Fruit fly (Drosophila melanogaster) whole organism, prepupa: Measurements from ENCODE around the gene Patsas.
A peak's percentile ranks its signal among the peaks of the same experiment; 100 is the strongest.

Source experiments
- Blimp-1 ChIP-seq: fragments of 200-800 bp; sonication (Bioruptor generic); optimal IDR thresholded peaks from 3 replicates; lab custom pipeline; 2017; ENCODE audit warnings: missing biosample characterization, missing genetic modification characterization, mild to moderate bottlenecking, moderate library complexity, missing genetic modification reagents
- CG10631 ChIP-seq: fragments of 200-800 bp; sonication (Bioruptor generic); optimal IDR thresholded peaks from 2 replicates; lab custom pipeline; 2016; ENCODE audit warnings: missing biosample characterization, missing genetic modification characterization
- CG10669 ChIP-seq: fragments of 200-800 bp; sonication (Bioruptor generic); optimal IDR thresholded peaks from 3 replicates; lab custom pipeline; 2018; ENCODE audit warnings: missing biosample characterization, mild to moderate bottlenecking, missing genetic modification characterization, moderate library complexity
- CG11294 ChIP-seq: fragments of 200-800 bp; sonication (Bioruptor generic); IDR thresholded peaks from 2 replicates; pipeline ENCODE4 v1.3.6; 2022; ENCODE audit warnings: missing biosample characterization, missing genetic modification characterization
- CG11762 ChIP-seq: fragments of 200-800 bp; sonication (Bioruptor generic); optimal IDR thresholded peaks from 3 replicates; lab custom pipeline; 2016; ENCODE audit warnings: missing biosample characterization, missing genetic modification characterization; ENCODE audit not compliant: insufficient read depth
- CG11902 ChIP-seq: fragments of 200-800 bp; sonication (Bioruptor generic); optimal IDR thresholded peaks from 3 replicates; lab custom pipeline; 2016; ENCODE audit warnings: missing biosample characterization, missing genetic modification characterization
- CG15336 ChIP-seq: fragments of 200-800 bp; sonication (Bioruptor generic); IDR thresholded peaks from 2 replicates; pipeline ENCODE4 v1.3.6; 2022; ENCODE audit warnings: missing biosample characterization, missing genetic modification characterization
- CG1621 ChIP-seq: fragments of 200-800 bp; sonication (Bioruptor generic); optimal IDR thresholded peaks from 3 replicates; lab custom pipeline; 2018; ENCODE audit warnings: missing biosample characterization, mild to moderate bottlenecking, missing genetic modification characterization
- CG16779 ChIP-seq: fragments of 200-800 bp; sonication (Bioruptor generic); optimal IDR thresholded peaks from 3 replicates; lab custom pipeline; 2017; ENCODE audit warnings: missing biosample characterization, mild to moderate bottlenecking, missing genetic modification characterization
- CG3032 ChIP-seq: fragments of 200-800 bp; optimal IDR thresholded peaks from 2 replicates; lab custom pipeline; 2019; ENCODE audit warnings: missing biosample characterization, mild to moderate bottlenecking, missing genetic modification characterization, moderate library complexity
- CG31627 ChIP-seq: fragments of 200-800 bp; sonication (Bioruptor generic); optimal IDR thresholded peaks from 3 replicates; lab custom pipeline; 2016; ENCODE audit warnings: missing biosample characterization, missing genetic modification characterization
- CG32006 ChIP-seq: fragments of 200-800 bp; sonication (Bioruptor generic); optimal IDR thresholded peaks from 3 replicates; lab custom pipeline; 2017; ENCODE audit warnings: missing biosample characterization, mild to moderate bottlenecking, missing genetic modification characterization
- CG6276 ChIP-seq: fragments of 200-800 bp; sonication (Bioruptor generic); optimal IDR thresholded peaks from 2 replicates; lab custom pipeline; 2017; ENCODE audit warnings: missing biosample characterization, mild to moderate bottlenecking, missing genetic modification characterization
- CG6792 ChIP-seq: fragments of 200-800 bp; sonication (Bioruptor generic); optimal IDR thresholded peaks from 3 replicates; lab custom pipeline; 2016; ENCODE audit warnings: missing biosample characterization, missing genetic modification characterization
- CG6808 ChIP-seq: fragments of 200-800 bp; sonication (Bioruptor generic); optimal IDR thresholded peaks from 3 replicates; lab custom pipeline; 2017; ENCODE audit warnings: missing biosample characterization, missing genetic modification characterization, mild to moderate bottlenecking, moderate library complexity, missing genetic modification reagents
- CG6854 ChIP-seq: fragments of 200-800 bp; sonication (Bioruptor generic); optimal IDR thresholded peaks from 2 replicates; lab custom pipeline; 2017; ENCODE audit warnings: missing biosample characterization, mild to moderate bottlenecking, missing genetic modification characterization
- CG8119 ChIP-seq: fragments of 200-800 bp; sonication (Bioruptor generic); IDR thresholded peaks from 3 replicates; pipeline ENCODE4 v1.3.6; 2022; ENCODE audit warnings: missing biosample characterization, missing genetic modification characterization
- CG8632 ChIP-seq: fragments of 200-800 bp; sonication (Bioruptor generic); optimal IDR thresholded peaks from 3 replicates; lab custom pipeline; 2016; ENCODE audit warnings: missing biosample characterization, missing genetic modification characterization
- CG9139 ChIP-seq: fragments of 200-800 bp; sonication (Bioruptor generic); optimal IDR thresholded peaks from 3 replicates; lab custom pipeline; 2017; ENCODE audit warnings: missing biosample characterization, mild to moderate bottlenecking, missing genetic modification characterization
- Eip75B ChIP-seq: fragments of 200-800 bp; sonication (Bioruptor generic); optimal IDR thresholded peaks from 3 replicates; lab custom pipeline; 2016; ENCODE audit warnings: missing biosample characterization, missing genetic modification characterization
- Eip78C ChIP-seq: fragments of 200-800 bp; sonication (Bioruptor generic); peaks from one replicate; lab custom pipeline; 2016; ENCODE audit warnings: missing biosample characterization, missing genetic modification characterization
- Eip93F ChIP-seq: fragments of 200-800 bp; sonication (Bioruptor generic); optimal IDR thresholded peaks from 2 replicates; lab custom pipeline; 2016; ENCODE audit warnings: missing biosample characterization, mild to moderate bottlenecking, missing genetic modification characterization
- Ets21C ChIP-seq: fragments of 200-800 bp; sonication (Bioruptor generic); optimal IDR thresholded peaks from 3 replicates; lab custom pipeline; 2016; ENCODE audit warnings: missing biosample characterization, missing genetic modification characterization
- Ets96B ChIP-seq: fragments of 200-800 bp; optimal IDR thresholded peaks from 2 replicates; lab custom pipeline; 2019; ENCODE audit warnings: missing biosample characterization, mild to moderate bottlenecking, missing genetic modification characterization, moderate library complexity
- Gug ChIP-seq: fragments of 200-800 bp; sonication (Bioruptor generic); IDR thresholded peaks from 2 replicates; pipeline ENCODE4 v1.3.6; 2022; ENCODE audit warnings: missing biosample characterization, missing genetic modification characterization
- Hr38 ChIP-seq: sonication (Bioruptor generic); optimal IDR thresholded peaks from 2 replicates; lab custom pipeline; 2016; ENCODE audit warnings: missing biosample characterization, missing genetic modification characterization
- Hr39 ChIP-seq: fragments of 200-800 bp; sonication (Bioruptor generic); optimal IDR thresholded peaks from 2 replicates; lab custom pipeline; 2016; ENCODE audit warnings: missing biosample characterization, missing genetic modification characterization
- Hr4 ChIP-seq: fragments of 200-800 bp; sonication (Bioruptor generic); optimal IDR thresholded peaks from 3 replicates; lab custom pipeline; 2016; ENCODE audit warnings: missing biosample characterization, missing genetic modification characterization
- Lpt ChIP-seq: fragments of 200-800 bp; sonication (Bioruptor generic); optimal IDR thresholded peaks from 3 replicates; lab custom pipeline; 2016; ENCODE audit warnings: missing biosample characterization, missing genetic modification characterization
- Met ChIP-seq: fragments of 200-800 bp; sonication (Bioruptor generic); optimal IDR thresholded peaks from 3 replicates; lab custom pipeline; 2016; ENCODE audit warnings: missing biosample characterization, missing genetic modification characterization
- OdsH ChIP-seq: fragments of 200-800 bp; sonication (Bioruptor generic); optimal IDR thresholded peaks from 3 replicates; lab custom pipeline; 2016; ENCODE audit warnings: missing biosample characterization, missing genetic modification characterization
- Sox102F ChIP-seq: fragments of 200-800 bp; sonication (Bioruptor generic); optimal IDR thresholded peaks from 2 replicates; lab custom pipeline; 2016; ENCODE audit warnings: missing biosample characterization, mild to moderate bottlenecking, missing genetic modification characterization
- Sox15 ChIP-seq: fragments of 200-800 bp; sonication (Bioruptor generic); optimal IDR thresholded peaks from 3 replicates; lab custom pipeline; 2016; ENCODE audit warnings: missing biosample characterization, missing genetic modification characterization
- achi ChIP-seq: fragments of 200-800 bp; sonication (Bioruptor generic); optimal IDR thresholded peaks from 3 replicates; lab custom pipeline; 2016; ENCODE audit warnings: missing biosample characterization, missing genetic modification characterization
- acj6 ChIP-seq: fragments of 200-800 bp; sonication (Bioruptor generic); optimal IDR thresholded peaks from 3 replicates; lab custom pipeline; 2016; ENCODE audit warnings: missing biosample characterization, missing genetic modification characterization
- cyc ChIP-seq: fragments of 200-800 bp; sonication (Bioruptor generic); optimal IDR thresholded peaks from 3 replicates; lab custom pipeline; 2016; ENCODE audit warnings: missing biosample characterization, missing genetic modification characterization
- dac ChIP-seq: fragments of 200-800 bp; sonication (Bioruptor generic); optimal IDR thresholded peaks from 2 replicates; lab custom pipeline; 2017; ENCODE audit warnings: missing biosample characterization, mild to moderate bottlenecking, missing genetic modification characterization
- esn ChIP-seq: fragments of 200-800 bp; sonication (Bioruptor generic); optimal IDR thresholded peaks from 2 replicates; lab custom pipeline; 2016; ENCODE audit warnings: missing biosample characterization, mild to moderate bottlenecking, missing genetic modification characterization, moderate library complexity
- fd59A ChIP-seq: fragments of 200-800 bp; sonication (Bioruptor generic); optimal IDR thresholded peaks from 2 replicates; lab custom pipeline; 2017; ENCODE audit warnings: missing biosample characterization, mild to moderate bottlenecking, missing genetic modification characterization, missing genetic modification reagents
- fd85E ChIP-seq: fragments of 200-800 bp; sonication (Bioruptor generic); optimal IDR thresholded peaks from 3 replicates; lab custom pipeline; 2016; ENCODE audit warnings: missing biosample characterization, missing genetic modification characterization
- pdm3 ChIP-seq: fragments of 200-800 bp; sonication (Bioruptor generic); optimal IDR thresholded peaks from 3 replicates; lab custom pipeline; 2016; ENCODE audit warnings: missing biosample characterization, missing genetic modification characterization
- ss ChIP-seq, 2 experiments: fragments of 200-800 bp; sonication (Bioruptor generic); optimal IDR thresholded peaks; 2 replicates in 1 of 2; 3 replicates in 1 of 2; lab custom pipeline; 2017 to 2018; ENCODE audit warnings: mild to moderate bottlenecking in 2 of 2, missing biosample characterization in 2 of 2, missing genetic modification characterization in 2 of 2, moderate library complexity in 1 of 2
- svp ChIP-seq: fragments of 200-800 bp; sonication (Bioruptor generic); peaks from one replicate; lab custom pipeline; 2016; ENCODE audit warnings: missing biosample characterization, missing genetic modification characterization
- topi ChIP-seq: fragments of 200-800 bp; sonication (Bioruptor generic); optimal IDR thresholded peaks from 3 replicates; lab custom pipeline; 2016; ENCODE audit warnings: missing biosample characterization, missing genetic modification characterization
- vri ChIP-seq: fragments of 200-800 bp; sonication (Bioruptor generic); optimal IDR thresholded peaks from 3 replicates; lab custom pipeline; 2016; ENCODE audit warnings: missing biosample characterization, mild to moderate bottlenecking, missing genetic modification characterization

Gene Patsas

DNA sequence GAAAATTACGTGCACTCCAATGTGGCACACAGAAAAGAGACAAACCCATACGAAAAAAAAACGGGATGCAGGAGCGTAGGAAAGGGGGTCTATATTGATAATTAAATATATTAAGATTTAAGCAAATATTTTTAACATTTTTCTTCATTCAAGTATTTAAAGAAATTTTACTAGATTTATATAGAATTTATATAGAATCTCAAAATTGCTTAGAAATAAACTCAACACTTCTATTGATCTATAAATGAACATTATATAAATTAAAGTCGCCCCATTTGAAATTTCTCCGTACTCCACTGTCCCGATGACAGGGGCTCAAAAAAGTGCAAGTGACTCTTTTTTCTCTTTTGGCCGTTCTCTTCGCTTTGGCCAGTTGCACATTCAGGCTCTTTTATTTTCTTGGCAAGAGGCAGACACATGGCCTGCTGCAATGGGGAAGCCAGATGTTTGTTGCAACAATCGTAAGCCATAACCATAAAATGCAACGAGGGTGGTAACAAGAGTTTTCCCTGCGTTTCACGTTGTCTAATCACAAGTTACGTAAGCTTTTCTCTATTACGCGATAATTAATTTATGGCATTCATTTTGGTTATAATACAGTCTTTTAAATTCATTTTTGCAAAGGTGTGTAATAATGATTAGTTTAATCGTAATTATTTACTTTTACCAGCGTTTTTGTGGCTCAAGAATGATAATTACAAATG is 37.2 kb downstream of the Patsas start (continued):
- TF ChIP-seq CG6854 (GFP tag; lab: Kevin White, UChicago): peak; percentile 69
- peak; percentile 97 for TF ChIP-seq Blimp-1 (GFP tag; lab: Kevin White, UChicago)
- peak; percentile 10 for TF ChIP-seq vri (GFP tag; lab: Kevin White, UChicago)
- peak; percentile 95 for TF ChIP-seq OdsH (GFP tag; lab: Kevin White, UChicago)
- TF ChIP-seq Eip93F (GFP tag; lab: Kevin White, UChicago): peak; percentile 75
- TF ChIP-seq cyc (GFP tag; lab: Kevin White, UChicago): peak; percentile 64
- peak; percentile 43 for TF ChIP-seq Ets21C (GFP tag; lab: Kevin White, UChicago)
- TF ChIP-seq fd59A (GFP tag; lab: Kevin White, UChicago): peak; percentile 76
- TF ChIP-seq CG8119 (GFP tag; lab: Robert Waterston, UW): peak; percentile 99
- peak; percentile 87 for TF ChIP-seq CG6792 (GFP tag; lab: Kevin White, UChicago)
- TF ChIP-seq CG32006 (GFP tag; lab: Kevin White, UChicago): peak; percentile 100
- TF ChIP-seq CG8632 (GFP tag; lab: Kevin White, UChicago): peak; percentile 89
- peak; percentile 74 for TF ChIP-seq Met (GFP tag; lab: Kevin White, UChicago)
- TF ChIP-seq acj6: peak; percentile 93
- TF ChIP-seq CG9139: peak; percentile 85
- TF ChIP-seq Hr4 (GFP tag; lab: Kevin White, UChicago): peak; percentile 94
- peak; percentile 87 for TF ChIP-seq CG11294 (GFP tag; lab: Robert Waterston, UW)
- peak; percentile 70 for TF ChIP-seq CG11902 (GFP tag; lab: Kevin White, UChicago)
- TF ChIP-seq CG6276 (GFP tag; lab: Kevin White, UChicago): peak; percentile 97
- peak; percentile 67 for TF ChIP-seq CG1621 (tag; lab: Kevin White, UChicago)
- TF ChIP-seq Hr38 (GFP tag; lab: Kevin White, UChicago): no peak
- peak; percentile 36 for TF ChIP-seq CG31627
- TF ChIP-seq CG3032 (tag; lab: Kevin White, UChicago): peak; percentile 94
- TF ChIP-seq CG15336: peak; percentile 98
- peak; percentile 94 for TF ChIP-seq Gug (GFP tag; lab: Robert Waterston, UW)
- peak; percentile 85 for TF ChIP-seq CG10669 (GFP tag; lab: Kevin White, UChicago)
- peak; percentile 90 for TF ChIP-seq CG6808 (GFP tag; lab: Kevin White, UChicago)
- peak; percentile 91 to 92 for TF ChIP-seq ss (GFP tag; optimal IDR thresholded peaks at IDR 0.05; lab: Kevin White, UChicago)
- TF ChIP-seq CG10631: peak; percentile 94
- peak; percentile 88 for TF ChIP-seq CG11762 (GFP tag; lab: Kevin White, UChicago)

DNA sequence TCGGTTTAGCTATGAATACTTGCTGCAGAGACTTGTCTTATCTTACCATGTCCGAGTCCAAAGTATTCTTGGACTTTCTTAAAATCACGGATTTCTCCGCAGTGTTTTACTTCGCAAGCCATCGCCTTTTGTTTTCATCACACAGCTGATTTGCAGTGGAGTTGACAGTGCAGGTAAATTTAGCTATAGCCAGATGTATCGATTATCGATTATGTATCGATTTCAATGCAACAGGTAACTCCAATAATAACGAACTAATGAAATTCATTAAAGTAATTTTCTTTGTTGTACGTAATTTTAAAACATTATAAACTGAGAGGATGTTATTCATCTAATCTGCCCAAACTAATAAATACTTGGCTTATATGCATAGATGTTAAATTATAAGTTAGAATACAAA is 40.0 kb downstream of the Patsas start, which contains the start of gene Rab3-GAP:
TSS of gene Rab3-GAP (minus strand) at position 150 of the 400 bp plus-strand sequence.
- TF ChIP-seq svp (GFP tag; lab: Kevin White, UChicago): no peak
- no peak for TF ChIP-seq CG16779 (tag; lab: Kevin White, UChicago)
- TF ChIP-seq esn (GFP tag; lab: Kevin White, UChicago): peak; percentile 70
- TF ChIP-seq cyc (GFP tag; lab: Kevin White, UChicago): no peak
- peak; percentile 15 for TF ChIP-seq CG3032 (tag; lab: Kevin White, UChicago)
- TF ChIP-seq achi (GFP tag; lab: Kevin White, UChicago): no peak
- no peak for TF ChIP-seq Sox15 (GFP tag; lab: Kevin White, UChicago)
- TF ChIP-seq CG10669 (GFP tag; lab: Kevin White, UChicago): no peak
- no peak for TF ChIP-seq CG11294 (GFP tag; lab: Robert Waterston, UW)
- no peak for TF ChIP-seq CG6792 (GFP tag; lab: Kevin White, UChicago)
- TF ChIP-seq Gug (GFP tag; lab: Robert Waterston, UW): no peak
- no peak for TF ChIP-seq topi (GFP tag; lab: Kevin White, UChicago)
- TF ChIP-seq dac (GFP tag; lab: Kevin White, UChicago): no peak
- no peak for TF ChIP-seq Eip93F (GFP tag; lab: Kevin White, UChicago)
- no peak for TF ChIP-seq Met (GFP tag; lab: Kevin White, UChicago)
- no peak for TF ChIP-seq fd59A (GFP tag; lab: Kevin White, UChicago)
- TF ChIP-seq Eip78C (GFP tag; lab: Kevin White, UChicago): peak; percentile 73
- peak; percentile 0 for TF ChIP-seq Ets21C (GFP tag; lab: Kevin White, UChicago)
- no peak for TF ChIP-seq pdm3 (GFP tag; lab: Kevin White, UChicago)
- no peak for TF ChIP-seq CG11762 (GFP tag; lab: Kevin White, UChicago)
- TF ChIP-seq CG8632 (GFP tag; lab: Kevin White, UChicago): no peak
- no peak for TF ChIP-seq Eip75B (GFP tag; lab: Kevin White, UChicago)
- no peak for TF ChIP-seq Hr4 (GFP tag; lab: Kevin White, UChicago)
- TF ChIP-seq acj6: no peak
- no peak for TF ChIP-seq Lpt (GFP tag; lab: Kevin White, UChicago)
- TF ChIP-seq CG10631: no peak
- no peak for TF ChIP-seq CG15336
- TF ChIP-seq CG32006 (GFP tag; lab: Kevin White, UChicago): no peak
- no peak for TF ChIP-seq Hr39 (GFP tag; lab: Kevin White, UChicago)
- no peak for TF ChIP-seq Ets96B (tag; lab: Kevin White, UChicago)
- no peak for TF ChIP-seq Sox102F (GFP tag; lab: Kevin White, UChicago)
- no peak for TF ChIP-seq ss (GFP tag; optimal IDR thresholded peaks at IDR 0.05; lab: Kevin White, UChicago)
- TF ChIP-seq fd85E (GFP tag; lab: Kevin White, UChicago): no peak
- no peak for TF ChIP-seq CG11902 (GFP tag; lab: Kevin White, UChicago)
- TF ChIP-seq CG6854 (GFP tag; lab: Kevin White, UChicago): peak; percentile 40
- peak; percentile 30 for TF ChIP-seq CG31627
- no peak for TF ChIP-seq CG6276 (GFP tag; lab: Kevin White, UChicago)
